Worm (Caenorhabditis elegans) whole organism, mixed stage, embryonic: ENCODE measurements around the gene W02H5.8.

Experiments used
- ces-1 ChIP-seq: fragments of 150-350 bp; optimal IDR thresholded peaks from 2 replicates; lab custom pipeline; 2014; ENCODE audit warnings: missing biosample characterization, missing genetic modification reagents, missing genetic modification characterization
- elt-1 ChIP-seq: sonication (generic microtip); optimal IDR thresholded peaks from 2 replicates; lab custom pipeline; 2017; ENCODE audit warnings: missing genetic modification characterization, mild to moderate bottlenecking, missing compliant biosample characterization, antibody characterized with exemption, moderate library complexity, borderline replicate concordance; ENCODE audit not compliant: insufficient read depth
- lin-13 ChIP-seq: fragments of 150-350 bp; optimal IDR thresholded peaks from 2 replicates; lab custom pipeline; 2014; ENCODE audit warnings: missing biosample characterization, missing genetic modification characterization
- mep-1 ChIP-seq: fragments of 150-350 bp; optimal IDR thresholded peaks from 2 replicates; lab custom pipeline; 2017; ENCODE audit warnings: missing biosample characterization, missing genetic modification reagents, missing genetic modification characterization, inconsistent platforms
- nhr-28 ChIP-seq: fragments of 150-350 bp; optimal IDR thresholded peaks from 2 replicates; lab custom pipeline; 2014; ENCODE audit warnings: missing biosample characterization, missing genetic modification characterization
- nhr-76 ChIP-seq: sonication (generic microtip); optimal IDR thresholded peaks from 2 replicates; lab custom pipeline; 2017; ENCODE audit warnings: missing biosample characterization, missing genetic modification characterization
- snpc-4 ChIP-seq: fragments of 150-350 bp; optimal IDR thresholded peaks from 2 replicates; lab custom pipeline; 2014; ENCODE audit warnings: missing biosample characterization, missing genetic modification characterization
- tbx-8 ChIP-seq: fragments of 200-800 bp; sonication (Bioruptor generic); optimal IDR thresholded peaks from 2 replicates; lab custom pipeline; 2018; ENCODE audit warnings: mild to moderate bottlenecking, missing genetic modification characterization, moderate library complexity, missing compliant biosample characterization

DNA sequence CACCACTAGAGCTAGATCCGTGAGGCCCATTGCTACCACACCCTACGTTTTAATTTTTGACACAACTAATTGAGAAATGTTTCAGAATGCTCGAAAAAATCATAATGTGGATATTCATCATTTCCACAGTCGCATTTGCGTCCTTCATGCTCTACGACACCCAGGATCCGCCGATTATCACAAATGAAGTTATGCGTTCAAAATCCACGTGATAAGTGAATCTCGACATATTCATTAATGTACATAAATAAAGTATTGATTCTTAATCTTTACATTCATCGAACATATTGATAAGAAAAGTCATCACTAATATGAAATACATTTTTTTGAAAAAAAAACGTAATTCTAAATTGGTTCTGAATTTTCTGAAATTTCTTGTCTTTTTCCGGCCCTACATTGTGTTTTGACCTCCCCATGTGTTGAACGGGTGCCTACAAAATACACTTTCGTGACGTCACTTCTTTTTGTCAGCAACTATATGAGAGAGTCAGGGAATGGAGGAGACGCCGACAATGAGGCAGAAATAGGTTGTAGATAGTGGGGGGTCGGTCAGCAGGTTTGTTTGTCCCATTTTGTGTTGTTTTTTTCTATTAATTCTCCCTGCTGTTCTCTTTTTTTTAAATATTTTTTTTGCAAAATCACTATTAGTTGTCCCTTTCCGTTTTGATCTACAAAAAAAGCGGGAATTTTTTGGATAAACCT lies 37.3 kb downstream of the W02H5.8 start, which contains the start of gene F53E10.1:
- no peak for TF ChIP-seq ces-1 (GFP tag; lab: Kevin White, UChicago)
- no peak for TF ChIP-seq nhr-28
- no peak for TF ChIP-seq elt-1
- no peak for TF ChIP-seq snpc-4 (tag; lab: Kevin White, UChicago)
- no peak for TF ChIP-seq nhr-76 (tag; lab: Kevin White, UChicago)
- TF ChIP-seq tbx-8 (GFP tag; lab: Kevin White, UChicago), result no peak
- TF ChIP-seq lin-13 (tag; lab: Kevin White, UChicago), result no peak
- no peak for TF ChIP-seq mep-1 (tag; lab: Kevin White, UChicago)
